Fruit fly (Drosophila melanogaster) Kc167 (cell line): Measurements from ENCODE around the gene CG32576.

Experiments
- Myc ChIP-seq: fragments of >200 bp; optimal IDR thresholded peaks from 2 replicates; lab custom pipeline; 2017; ENCODE audit warnings: missing external identifiers
- Sin3A ChIP-seq: fragments of >200 bp; optimal IDR thresholded peaks from 2 replicates; lab custom pipeline; 2018; ENCODE audit warnings: missing external identifiers
- h ChIP-seq: fragments of >200 bp; optimal IDR thresholded peaks from 3 replicates; lab custom pipeline; 2018; ENCODE audit warnings: missing external identifiers
- insv ChIP-seq: fragments of >200 bp; optimal IDR thresholded peaks from 3 replicates; lab custom pipeline; 2018; ENCODE audit warnings: missing external identifiers
- psq ChIP-seq: fragments of >200 bp; optimal IDR thresholded peaks from 2 replicates; lab custom pipeline; 2017; ENCODE audit warnings: missing external identifiers
- ttk ChIP-seq: sonication (Bioruptor generic); optimal IDR thresholded peaks from 2 replicates; lab custom pipeline; 2017; ENCODE audit warnings: missing external identifiers

The CG32576 gene

dm6 chrX:16320197-16320921, 32.0 kb upstream of the CG32576 start, which contains the start of gene Cyp1:
Gene Cyp1 (minus strand): TSS chrX:16320370.
- no peak for TF ChIP-seq h (lab: Kevin White, UChicago)
- no peak for TF ChIP-seq Myc (lab: Kevin White, UChicago)
- no peak for TF ChIP-seq psq
- no peak for TF ChIP-seq insv (lab: Kevin White, UChicago)
- no peak for TF ChIP-seq Sin3A
- TF ChIP-seq ttk = no peak

dm6 chrX:16319558-16319924, 31.2 kb upstream of the CG32576 start:
- no peak for TF ChIP-seq h (lab: Kevin White, UChicago)
- TF ChIP-seq Myc (lab: Kevin White, UChicago) = no peak
- no peak for TF ChIP-seq Sin3A
- TF ChIP-seq ttk = no peak
- no peak for TF ChIP-seq psq
- TF ChIP-seq insv (lab: Kevin White, UChicago) = no peak

dm6 chrX:16318858-16319557, 30.7 kb upstream of the CG32576 start:
- TF ChIP-seq insv (lab: Kevin White, UChicago) (no peak), ttk (no peak), Sin3A (no peak)

- no peak for TF ChIP-seq psq
- TF ChIP-seq Sin3A = no peak
Observed at dm6 chrX:16313078-16313875, 24.9 kb upstream of the CG32576 start, which contains the start of the genes CG9915 and SWIP. Gene CG9915 (minus strand): TSS chrX:16313138. Gene SWIP (plus strand): TSS chrX:16313709.

- TF ChIP-seq Sin3A = no peak
- no peak for TF ChIP-seq insv (lab: Kevin White, UChicago)
- no peak for TF ChIP-seq h (lab: Kevin White, UChicago)
- TF ChIP-seq Myc (lab: Kevin White, UChicago) = no peak
Observed at dm6 chrX:16309764-16310163, 21.4 kb upstream of the CG32576 start.

- no peak for TF ChIP-seq Sin3A
- TF ChIP-seq insv (lab: Kevin White, UChicago) = no peak
- no peak for TF ChIP-seq psq
- TF ChIP-seq h (lab: Kevin White, UChicago) = no peak
Observed at dm6 chrX:16308953-16309352, 20.6 kb upstream of the CG32576 start.

- TF ChIP-seq Myc (lab: Kevin White, UChicago) (no peak), insv (lab: Kevin White, UChicago) (no peak), Sin3A (no peak), ttk (no peak), h (lab: Kevin White, UChicago) (no peak), psq (no peak)
Observed at dm6 chrX:16308310-16308918, 20.1 kb upstream of the CG32576 start, which contains the start of gene Had1. Gene Had1 (minus strand): TSS chrX:16308667.

- TF ChIP-seq Myc (lab: Kevin White, UChicago) = no peak
- no peak for TF ChIP-seq ttk
- TF ChIP-seq Sin3A = no peak
- no peak for TF ChIP-seq insv (lab: Kevin White, UChicago)
- TF ChIP-seq h (lab: Kevin White, UChicago) = no peak
- no peak for TF ChIP-seq psq
Observed at dm6 chrX:16303636-16304035, 15.3 kb upstream of the CG32576 start, which contains the start of gene CG3679. Gene CG3679 (plus strand): TSS chrX:16303870.

- no peak for TF ChIP-seq insv (lab: Kevin White, UChicago)
- no peak for TF ChIP-seq ttk
- TF ChIP-seq Sin3A = no peak
- TF ChIP-seq h (lab: Kevin White, UChicago) = no peak
- TF ChIP-seq psq = no peak
- no peak for TF ChIP-seq Myc (lab: Kevin White, UChicago)
Observed at dm6 chrX:16297618-16298017, 9.3 kb upstream of the CG32576 start, which contains the start of gene ERp44. Gene ERp44 (minus strand): TSS chrX:16297718.

dm6 chrX:16296423-16297292, 8.3 kb upstream of the CG32576 start, which contains the start of gene CG3632:
Gene CG3632 (plus strand): TSS chrX:16296671.
- TF ChIP-seq Sin3A (no peak), insv (lab: Kevin White, UChicago) (no peak), h (lab: Kevin White, UChicago) (no peak), psq (no peak), ttk (no peak), Myc (lab: Kevin White, UChicago) (no peak)

- TF ChIP-seq ttk = no peak
- TF ChIP-seq h (lab: Kevin White, UChicago) = no peak
- no peak for TF ChIP-seq Sin3A
- no peak for TF ChIP-seq insv (lab: Kevin White, UChicago)
- TF ChIP-seq Myc (lab: Kevin White, UChicago) = no peak
- no peak for TF ChIP-seq psq
Observed at dm6 chrX:16292646-16293045, 4.3 kb upstream of the CG32576 start.
